Fruit fly (Drosophila melanogaster): ENCODE results near the gene CG9166.

The CG9166 gene

dm6 chr3L:1335989-1336961, 14.6 kb upstream of the CG9166 start:
- TF ChIP-seq EcR (GFP tag; optimal IDR thresholded peaks at IDR 0.05) (no peak), Dll (optimal IDR thresholded peaks at IDR 0.05) (no peak), usp (GFP tag; optimal IDR thresholded peaks at IDR 0.05) (no peak), pan (optimal IDR thresholded peaks at IDR 0.05) (no peak)

dm6 chr3L:1342133-1342580, 8.8 kb upstream of the CG9166 start, which contains the start of gene indra:
Gene indra, minus strand, starts transcription at chr3L:1342403.
- no peak for TF ChIP-seq usp (GFP tag; optimal IDR thresholded peaks at IDR 0.05)
- no peak for TF ChIP-seq pan (optimal IDR thresholded peaks at IDR 0.05)
- TF ChIP-seq Dll (optimal IDR thresholded peaks at IDR 0.05): no peak
- no peak for TF ChIP-seq EcR (GFP tag; optimal IDR thresholded peaks at IDR 0.05)
- no peak for TF ChIP-seq CG8478 (optimal IDR thresholded peaks at IDR 0.05)
- TF ChIP-seq psq (optimal IDR thresholded peaks at IDR 0.05): no peak

dm6 chr3L:1346956-1347587, 3.8 kb upstream of the CG9166 start:
- TF ChIP-seq CG8478 (optimal IDR thresholded peaks at IDR 0.05) (no peak), psq (optimal IDR thresholded peaks at IDR 0.05) (no peak), Dll (optimal IDR thresholded peaks at IDR 0.05) (no peak), pan (optimal IDR thresholded peaks at IDR 0.05) (no peak), EcR (GFP tag; optimal IDR thresholded peaks at IDR 0.05) (no peak), usp (GFP tag; optimal IDR thresholded peaks at IDR 0.05) (no peak)

DNA sequence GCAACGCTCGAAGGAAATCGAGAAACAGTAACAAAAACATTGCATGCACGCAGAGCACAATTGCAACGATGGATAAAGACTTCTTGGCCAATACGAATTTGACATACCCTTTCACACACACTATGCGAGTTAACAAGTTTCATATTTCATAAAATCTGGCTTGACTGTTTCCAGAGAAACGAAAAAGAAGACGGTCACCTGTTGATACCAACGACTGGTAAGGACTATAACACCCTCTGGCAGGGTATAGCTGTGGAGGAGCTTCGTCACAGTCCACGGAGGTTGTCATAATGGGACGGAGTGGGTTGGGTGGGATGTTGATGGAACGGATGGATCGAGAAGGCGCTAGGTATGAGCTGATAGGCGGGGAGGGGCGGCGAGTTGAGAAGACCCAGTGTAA, 2.7 kb upstream of the CG9166 start:
- TF ChIP-seq pan (optimal IDR thresholded peaks at IDR 0.05) (no peak), Dll (optimal IDR thresholded peaks at IDR 0.05) (no peak), psq (optimal IDR thresholded peaks at IDR 0.05) (no peak), EcR (GFP tag; optimal IDR thresholded peaks at IDR 0.05) (no peak), CG8478 (optimal IDR thresholded peaks at IDR 0.05) (no peak), usp (GFP tag; optimal IDR thresholded peaks at IDR 0.05) (no peak)

- TF ChIP-seq usp (GFP tag; optimal IDR thresholded peaks at IDR 0.05): no peak
- no peak for TF ChIP-seq Dll (optimal IDR thresholded peaks at IDR 0.05)
- TF ChIP-seq CG8478 (optimal IDR thresholded peaks at IDR 0.05): no peak
- TF ChIP-seq pan (optimal IDR thresholded peaks at IDR 0.05): no peak
- TF ChIP-seq psq (optimal IDR thresholded peaks at IDR 0.05): no peak
- TF ChIP-seq EcR (GFP tag; optimal IDR thresholded peaks at IDR 0.05): no peak
Measured at dm6 chr3L:1348935-1349334, 2.0 kb upstream of the CG9166 start.

DNA sequence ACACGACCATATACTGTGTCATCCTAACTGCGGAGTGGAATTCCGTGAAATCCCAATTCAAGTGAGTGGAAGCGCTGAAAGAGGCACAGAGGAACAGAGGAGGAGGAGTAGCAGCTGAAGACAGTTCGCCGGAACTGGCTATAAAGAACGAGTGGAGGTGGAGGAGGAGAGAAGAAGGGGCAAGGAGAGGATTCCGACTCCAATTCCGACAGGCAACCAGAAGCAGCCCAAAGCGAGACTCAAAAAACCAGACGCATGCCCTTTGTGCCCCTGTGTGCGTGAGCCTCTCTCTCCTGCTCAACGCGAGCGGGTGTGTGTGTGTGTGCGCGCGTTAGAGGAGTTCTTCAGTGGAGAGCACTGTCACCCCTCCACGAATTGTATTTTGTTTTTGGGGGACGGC, 1.5 kb upstream of the CG9166 start:
- TF ChIP-seq usp (GFP tag; optimal IDR thresholded peaks at IDR 0.05) (no peak), pan (optimal IDR thresholded peaks at IDR 0.05) (no peak), CG8478 (optimal IDR thresholded peaks at IDR 0.05) (no peak), psq (optimal IDR thresholded peaks at IDR 0.05) (no peak), Dll (optimal IDR thresholded peaks at IDR 0.05) (no peak), EcR (GFP tag; optimal IDR thresholded peaks at IDR 0.05) (no peak)

- TF ChIP-seq EcR (GFP tag; optimal IDR thresholded peaks at IDR 0.05) (no peak), psq (optimal IDR thresholded peaks at IDR 0.05) (peak; percentile 29), usp (GFP tag; optimal IDR thresholded peaks at IDR 0.05) (no peak), pan (optimal IDR thresholded peaks at IDR 0.05) (no peak)
Measured at dm6 chr3L:1349942-1350923, 683 bp upstream of the CG9166 start.

DNA sequence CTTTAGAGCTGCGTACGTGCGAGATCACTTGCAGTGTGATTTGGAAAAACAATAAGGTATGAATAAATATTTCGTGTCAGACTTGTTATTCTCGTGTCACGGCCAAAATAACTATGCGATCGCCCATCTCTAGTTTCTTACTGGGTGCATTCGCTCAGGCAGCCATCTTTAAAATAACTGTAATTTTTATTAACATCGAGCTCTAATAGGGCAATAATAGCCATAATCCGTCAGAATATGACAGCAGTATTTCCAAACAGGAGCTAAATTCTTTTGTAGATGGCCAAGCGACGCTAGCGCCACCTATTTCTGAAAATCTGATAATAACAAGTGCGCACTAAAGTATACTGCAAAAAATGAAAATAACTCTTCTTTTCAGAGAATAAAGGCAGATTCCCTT, 1.1 kb downstream of the CG9166 start:
- TF ChIP-seq Dll (optimal IDR thresholded peaks at IDR 0.05) (no peak), CG8478 (optimal IDR thresholded peaks at IDR 0.05) (no peak), pan (optimal IDR thresholded peaks at IDR 0.05) (no peak), usp (GFP tag; optimal IDR thresholded peaks at IDR 0.05) (no peak), EcR (GFP tag; optimal IDR thresholded peaks at IDR 0.05) (no peak), psq (optimal IDR thresholded peaks at IDR 0.05) (no peak)

DNA sequence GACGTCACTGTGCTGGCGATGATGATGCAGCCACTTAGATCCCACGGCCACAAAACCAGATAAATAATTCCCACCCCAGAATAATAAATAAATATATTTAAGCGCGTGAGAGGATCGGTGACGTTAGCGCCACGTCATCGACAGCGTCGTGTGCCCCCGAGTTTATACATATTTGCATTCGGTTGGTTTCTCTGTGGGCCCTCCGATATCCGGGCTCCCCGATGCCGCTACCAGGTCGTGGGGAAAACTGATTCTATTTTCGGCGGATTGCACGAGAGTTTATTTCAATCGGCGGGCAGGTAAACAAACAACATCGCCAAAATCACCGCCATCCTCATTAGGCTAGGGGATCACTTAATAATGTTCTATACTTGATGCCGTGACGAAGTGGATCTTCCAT, 3.3 kb downstream of the CG9166 start:
- TF ChIP-seq Dll (optimal IDR thresholded peaks at IDR 0.05) (no peak), usp (GFP tag; optimal IDR thresholded peaks at IDR 0.05) (no peak), psq (optimal IDR thresholded peaks at IDR 0.05) (no peak)

DNA sequence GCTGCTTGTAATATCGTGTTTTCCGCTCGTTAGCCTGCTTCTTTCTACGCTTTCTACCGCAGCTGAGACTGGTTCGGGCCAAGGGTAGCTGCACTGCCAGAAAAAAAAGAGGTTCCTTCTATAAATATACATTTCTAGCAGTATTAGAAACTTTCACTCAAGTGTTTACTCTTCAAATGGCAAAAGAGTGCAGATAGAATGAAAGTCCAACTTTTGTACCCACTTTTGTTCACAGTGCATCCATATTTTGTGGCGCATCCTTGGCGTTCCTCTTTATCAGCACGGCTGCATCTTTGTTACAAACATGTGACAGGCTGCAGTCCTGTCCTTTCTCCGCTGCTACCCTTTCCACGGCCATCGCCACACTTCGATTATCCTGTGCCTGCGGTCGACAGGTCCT, 7.4 kb downstream of the CG9166 start:
- TF ChIP-seq pan (optimal IDR thresholded peaks at IDR 0.05) (no peak), usp (GFP tag; optimal IDR thresholded peaks at IDR 0.05) (no peak), EcR (GFP tag; optimal IDR thresholded peaks at IDR 0.05) (no peak), CG8478 (optimal IDR thresholded peaks at IDR 0.05) (no peak), Dll (optimal IDR thresholded peaks at IDR 0.05) (no peak), psq (optimal IDR thresholded peaks at IDR 0.05) (no peak)

- no peak for TF ChIP-seq Dll (optimal IDR thresholded peaks at IDR 0.05)
- no peak for TF ChIP-seq usp (GFP tag; optimal IDR thresholded peaks at IDR 0.05)
- no peak for TF ChIP-seq pan (optimal IDR thresholded peaks at IDR 0.05)
- TF ChIP-seq EcR (GFP tag; optimal IDR thresholded peaks at IDR 0.05): no peak
Measured at dm6 chr3L:1364368-1364767, 13.5 kb downstream of the CG9166 start.
